Worm (Caenorhabditis elegans) whole organism, late embryonic: ENCODE measurements around the gene tag-180.

Source experiments
- K02D7.2 ChIP-seq: sonication (generic microtip); optimal IDR thresholded peaks from 2 replicates; lab custom pipeline; 2017; ENCODE audit warnings: mild to moderate bottlenecking, missing genetic modification characterization, missing compliant biosample characterization
- ama-1 ChIP-seq: fragments of 150-350 bp; optimal IDR thresholded peaks from 2 replicates; lab custom pipeline; 2014
- ceh-31 ChIP-seq: sonication (generic microtip); optimal IDR thresholded peaks from 2 replicates; lab custom pipeline; 2016; ENCODE audit warnings: missing genetic modification characterization, missing compliant biosample characterization
- ceh-48 ChIP-seq: sonication (generic microtip); optimal IDR thresholded peaks from 2 replicates; lab custom pipeline; 2016; ENCODE audit warnings: missing genetic modification characterization, inconsistent platforms, missing compliant biosample characterization
- gmeb-2 ChIP-seq: sonication (generic microtip); optimal IDR thresholded peaks from 2 replicates; lab custom pipeline; 2016; ENCODE audit warnings: missing genetic modification characterization, inconsistent platforms, missing compliant biosample characterization
- hlh-8 ChIP-seq: sonication (generic microtip); optimal IDR thresholded peaks from 2 replicates; lab custom pipeline; 2016; ENCODE audit warnings: missing genotype, missing genetic modification characterization, missing compliant biosample characterization
- nfya-1 ChIP-seq: sonication (generic microtip); optimal IDR thresholded peaks from 2 replicates; lab custom pipeline; 2017; ENCODE audit warnings: missing genetic modification characterization, mild to moderate bottlenecking, missing compliant biosample characterization, antibody characterized with exemption, moderate library complexity
- pax-1 ChIP-seq: fragments of 150-350 bp; optimal IDR thresholded peaks from 2 replicates; lab custom pipeline; 2014; ENCODE audit warnings: missing biosample characterization, missing genetic modification characterization
- pha-2 ChIP-seq: sonication (generic microtip); optimal IDR thresholded peaks from 2 replicates; lab custom pipeline; 2017; ENCODE audit warnings: mild to moderate bottlenecking, missing genetic modification characterization, missing compliant biosample characterization
- pha-4 ChIP-seq: fragments of 150-350 bp; optimal IDR thresholded peaks from 2 replicates; lab custom pipeline; 2018; ENCODE audit warnings: missing biosample characterization, missing genetic modification reagents, missing genetic modification characterization
- rnt-1 ChIP-seq: sonication (generic microtip); optimal IDR thresholded peaks from 2 replicates; lab custom pipeline; 2016; ENCODE audit warnings: missing genetic modification characterization, missing compliant biosample characterization
- sox-4 ChIP-seq: sonication (generic microtip); optimal IDR thresholded peaks from 2 replicates; lab custom pipeline; 2017; ENCODE audit warnings: mild to moderate bottlenecking, missing genetic modification characterization, inconsistent platforms, missing compliant biosample characterization
- tbx-2 ChIP-seq: sonication (generic microtip); optimal IDR thresholded peaks from 2 replicates; lab custom pipeline; 2016; ENCODE audit warnings: missing genetic modification characterization, missing compliant biosample characterization
- unc-86 ChIP-seq: sonication (generic microtip); optimal IDR thresholded peaks from 2 replicates; lab custom pipeline; 2016; ENCODE audit warnings: missing genetic modification characterization, missing compliant biosample characterization

ce11 chrII:11286445-11286844 is 42.8 kb downstream of the tag-180 start:
- TF ChIP-seq pha-4 (tag; lab: Kevin White, UChicago), result no peak
- no peak for TF ChIP-seq unc-86 (tag; lab: Kevin White, UChicago)
- no peak for TF ChIP-seq nfya-1 (tag; lab: Kevin White, UChicago)
- no peak for TF ChIP-seq ceh-48 (tag; lab: Kevin White, UChicago)
- TF ChIP-seq tbx-2, result no peak
- no peak for TF ChIP-seq ama-1 (lab: Kevin White, UChicago)
- TF ChIP-seq sox-4 (tag; lab: Kevin White, UChicago), result no peak
- TF ChIP-seq K02D7.2 (tag; lab: Kevin White, UChicago), result no peak
- no peak for TF ChIP-seq hlh-8
- no peak for TF ChIP-seq gmeb-2 (tag; lab: Kevin White, UChicago)
- no peak for TF ChIP-seq pha-2 (tag; lab: Kevin White, UChicago)
- no peak for TF ChIP-seq rnt-1 (tag; lab: Kevin White, UChicago)
- TF ChIP-seq pax-1 (tag; lab: Kevin White, UChicago), result no peak
- no peak for TF ChIP-seq ceh-31 (tag; lab: Kevin White, UChicago)
